Fruit fly (Drosophila melanogaster) whole organism, embryonic: ENCODE measurements around the gene kri.

Experiments
- Awh ChIP-seq: fragments of 200-800 bp; sonication (Bioruptor generic); IDR thresholded peaks from 2 replicates; pipeline ENCODE4, ENCODE4 v1.3.6; 2022; ENCODE audit warnings: missing biosample characterization, missing genetic modification characterization
- CG10321 ChIP-seq: fragments of 200-800 bp; sonication (Bioruptor generic); IDR thresholded peaks from 2 replicates; pipeline ENCODE4 v1.3.6; 2022; ENCODE audit warnings: missing biosample characterization, missing genetic modification characterization
- CG10979 ChIP-seq: fragments of 200-800 bp; sonication (Bioruptor generic); optimal IDR thresholded peaks from 2 replicates; lab custom pipeline; 2018; ENCODE audit warnings: missing biosample characterization, mild to moderate bottlenecking, missing genetic modification characterization, moderate library complexity
- CG12219 ChIP-seq: fragments of 200-800 bp; sonication (Bioruptor generic); optimal IDR thresholded peaks from 3 replicates; lab custom pipeline; 2018; ENCODE audit warnings: missing biosample characterization, mild to moderate bottlenecking, missing genetic modification characterization
- CG12391 ChIP-seq: fragments of 200-800 bp; sonication (Bioruptor generic); optimal IDR thresholded peaks from 3 replicates; lab custom pipeline; 2018; ENCODE audit warnings: missing biosample characterization, mild to moderate bottlenecking, missing genetic modification characterization, moderate library complexity
- CG12942 ChIP-seq: fragments of 200-800 bp; sonication (Bioruptor generic); optimal IDR thresholded peaks from 3 replicates; lab custom pipeline; 2016; ENCODE audit warnings: missing biosample characterization, missing genetic modification characterization
- CG13287 ChIP-seq: fragments of 200-800 bp; sonication (Bioruptor generic); IDR thresholded peaks from 2 replicates; pipeline ENCODE4 v1.3.6; 2022; ENCODE audit warnings: missing biosample characterization, missing genetic modification characterization; ENCODE audit not compliant: partially characterized antibody
- CG14441 ChIP-seq: fragments of 200-800 bp; sonication (Bioruptor generic); IDR thresholded peaks from 2 replicates; pipeline ENCODE4 v1.3.6; 2022; ENCODE audit warnings: missing biosample characterization, missing genetic modification characterization
- CG15514 ChIP-seq: fragments of 200-800 bp; sonication (Bioruptor generic); optimal IDR thresholded peaks from 3 replicates; lab custom pipeline; 2017; ENCODE audit warnings: missing biosample characterization, missing genetic modification characterization, mild to moderate bottlenecking, moderate library complexity, missing genetic modification reagents
- CG1647 ChIP-seq: fragments of 200-800 bp; sonication (Bioruptor generic); optimal IDR thresholded peaks from 3 replicates; lab custom pipeline; 2016; ENCODE audit warnings: missing biosample characterization, missing genetic modification characterization
- CG17568 ChIP-seq: fragments of 200-800 bp; sonication (Bioruptor generic); optimal IDR thresholded peaks from 2 replicates; lab custom pipeline; 2018; ENCODE audit warnings: missing biosample characterization, mild to moderate bottlenecking, missing genetic modification characterization, moderate library complexity
- CG32532 ChIP-seq: fragments of 200-800 bp; sonication (Bioruptor generic); IDR thresholded peaks from 2 replicates; pipeline ENCODE4 v1.3.6; 2022; ENCODE audit warnings: missing biosample characterization, missing genetic modification characterization
- CG34376 ChIP-seq: fragments of 200-800 bp; sonication (Bioruptor generic); optimal IDR thresholded peaks from 2 replicates; lab custom pipeline; 2018; ENCODE audit warnings: missing biosample characterization, mild to moderate bottlenecking, missing genetic modification characterization
- CG42726 ChIP-seq: fragments of 200-800 bp; sonication (Bioruptor generic); IDR thresholded peaks from 2 replicates; pipeline ENCODE4 v1.3.6; 2022; ENCODE audit warnings: missing biosample characterization, missing genetic modification characterization; ENCODE audit not compliant: partially characterized antibody
- CG7271 ChIP-seq: fragments of 200-800 bp; sonication (Bioruptor generic); optimal IDR thresholded peaks from 2 replicates; lab custom pipeline; 2018; ENCODE audit warnings: missing biosample characterization, mild to moderate bottlenecking, missing genetic modification characterization, moderate library complexity
- CG7372 ChIP-seq: fragments of 200-800 bp; sonication (Bioruptor generic); IDR thresholded peaks from 2 replicates; pipeline ENCODE4 v1.3.6; 2022; ENCODE audit warnings: missing biosample characterization, missing genetic modification characterization
- CG9609 ChIP-seq: fragments of 200-800 bp; sonication (Bioruptor generic); optimal IDR thresholded peaks from 3 replicates; lab custom pipeline; 2016; ENCODE audit warnings: missing biosample characterization, missing genetic modification characterization
- CHES-1-like ChIP-seq: fragments of 200-800 bp; sonication (Bioruptor generic); optimal IDR thresholded peaks from 2 replicates; lab custom pipeline; 2016; ENCODE audit warnings: missing biosample characterization, missing genetic modification characterization
- Camta ChIP-seq: fragments of 200-800 bp; sonication (Bioruptor generic); optimal IDR thresholded peaks from 2 replicates; lab custom pipeline; 2016; ENCODE audit warnings: missing biosample characterization, missing genetic modification characterization
- Deaf1 ChIP-seq: fragments of 200-800 bp; optimal IDR thresholded peaks from 3 replicates; lab custom pipeline; 2019; ENCODE audit warnings: missing biosample characterization, mild to moderate bottlenecking, missing genetic modification characterization, moderate library complexity
- Fer2 ChIP-seq: fragments of 200-800 bp; sonication (Bioruptor generic); optimal IDR thresholded peaks from 2 replicates; lab custom pipeline; 2018; ENCODE audit warnings: missing biosample characterization, mild to moderate bottlenecking, missing genetic modification characterization, moderate library complexity
- Fer3 ChIP-seq: fragments of 200-800 bp; sonication (Bioruptor generic); optimal IDR thresholded peaks from 2 replicates; lab custom pipeline; 2018; ENCODE audit warnings: missing biosample characterization, mild to moderate bottlenecking, missing genetic modification characterization, moderate library complexity
- Hmr ChIP-seq: fragments of 200-800 bp; sonication (Bioruptor generic); optimal IDR thresholded peaks from 3 replicates; lab custom pipeline; 2017; ENCODE audit warnings: mild to moderate bottlenecking, missing biosample characterization, missing genetic modification reagents, missing genetic modification characterization
- Hr3 ChIP-seq: fragments of 200-800 bp; sonication (Bioruptor generic); optimal IDR thresholded peaks from 3 replicates; lab custom pipeline; 2016; ENCODE audit warnings: missing biosample characterization, missing genetic modification characterization
- Hr78 ChIP-seq, 2 experiments: fragments of 200-800 bp in 1 of 2; fragments of >200 bp in 1 of 2; sonication (Bioruptor generic) in 1 of 2; optimal IDR thresholded peaks; 2 replicates each; lab custom pipeline; 2017 to 2019; ENCODE audit warnings: missing biosample characterization in 2 of 2, missing genetic modification characterization in 2 of 2, mild to moderate bottlenecking in 1 of 2, moderate library complexity in 1 of 2
- NK7.1 ChIP-seq: fragments of 200-800 bp; sonication (Bioruptor generic); optimal IDR thresholded peaks from 3 replicates; lab custom pipeline; 2016; ENCODE audit warnings: missing biosample characterization, missing genetic modification characterization
- Neu2 ChIP-seq: fragments of 200-800 bp; sonication (Bioruptor generic); optimal IDR thresholded peaks from 3 replicates; lab custom pipeline; 2016; ENCODE audit warnings: missing biosample characterization, missing genetic modification characterization, borderline replicate concordance
- NfI ChIP-seq: fragments of 200-800 bp; sonication (Bioruptor generic); optimal IDR thresholded peaks from 3 replicates; lab custom pipeline; 2018; ENCODE audit warnings: missing biosample characterization, mild to moderate bottlenecking, missing genetic modification characterization, moderate library complexity
- Oaz ChIP-seq: fragments of 200-800 bp; sonication (Bioruptor generic); IDR thresholded peaks from 2 replicates; pipeline ENCODE4 v1.3.6; 2022; ENCODE audit warnings: missing biosample characterization, missing genetic modification characterization
- Opbp ChIP-seq: fragments of 200-800 bp; sonication (Bioruptor generic); IDR thresholded peaks from 3 replicates; pipeline ENCODE4 v1.3.6; 2022; ENCODE audit warnings: missing biosample characterization, missing genetic modification characterization; ENCODE audit not compliant: partially characterized antibody
- bowl ChIP-seq: fragments of 200-800 bp; sonication (Bioruptor generic); IDR thresholded peaks from 2 replicates; pipeline ENCODE4 v1.3.6; 2022; ENCODE audit warnings: missing biosample characterization, missing genetic modification characterization
- btn ChIP-seq: fragments of 200-800 bp; sonication (Bioruptor generic); optimal IDR thresholded peaks from 2 replicates; lab custom pipeline; 2016; ENCODE audit warnings: missing biosample characterization, missing genetic modification characterization
- caup ChIP-seq: fragments of 200-800 bp; sonication (Bioruptor generic); optimal IDR thresholded peaks from 3 replicates; lab custom pipeline; 2017; ENCODE audit warnings: missing biosample characterization, mild to moderate bottlenecking, missing genetic modification characterization, moderate library complexity; ENCODE audit not compliant: severe bottlenecking
- chif ChIP-seq, 2 experiments: fragments of 200-800 bp; sonication (Bioruptor generic); optimal IDR thresholded peaks; 3 replicates each; lab custom pipeline; 2016; ENCODE audit warnings: missing biosample characterization in 2 of 2, missing genetic modification characterization in 2 of 2
- chn ChIP-seq: fragments of 200-800 bp; sonication (Bioruptor generic); optimal IDR thresholded peaks from 2 replicates; lab custom pipeline; 2016; ENCODE audit warnings: missing biosample characterization, missing genetic modification characterization
- en ChIP-seq: fragments of 200-800 bp; sonication (Bioruptor generic); optimal IDR thresholded peaks from 2 replicates; lab custom pipeline; 2016; ENCODE audit warnings: missing biosample characterization, missing genetic modification characterization
- fd3F ChIP-seq: fragments of 200-800 bp; sonication (Bioruptor generic); optimal IDR thresholded peaks from 2 replicates; lab custom pipeline; 2018; ENCODE audit warnings: missing biosample characterization, mild to moderate bottlenecking, missing genetic modification characterization, moderate library complexity
- lola ChIP-seq, 3 experiments: fragments of >200 bp in 2 of 3; fragments of 200-800 bp in 1 of 3; sonication (Bioruptor generic) in 1 of 3; optimal IDR thresholded peaks; 2 replicates each; lab custom pipeline; 2017 to 2019; ENCODE audit warnings: missing biosample characterization in 3 of 3, missing genetic modification characterization in 3 of 3, mild to moderate bottlenecking in 1 of 3, moderate library complexity in 1 of 3
- peb ChIP-seq: fragments of 200-800 bp; sonication (Bioruptor generic); IDR thresholded peaks from 2 replicates; pipeline ENCODE4 v1.3.6; 2022; ENCODE audit warnings: missing biosample characterization, missing genetic modification characterization
- pho ChIP-seq: fragments of 200-800 bp; sonication (Bioruptor generic); optimal IDR thresholded peaks from 2 replicates; lab custom pipeline; 2016; ENCODE audit warnings: missing biosample characterization, missing genetic modification characterization
- pita ChIP-seq: fragments of 200-800 bp; sonication (Bioruptor generic); optimal IDR thresholded peaks from 2 replicates; lab custom pipeline; 2017; ENCODE audit warnings: missing biosample characterization, mild to moderate bottlenecking, missing genetic modification characterization
- pnt ChIP-seq: fragments of 200-800 bp; sonication (Bioruptor generic); optimal IDR thresholded peaks from 3 replicates; lab custom pipeline; 2016; ENCODE audit warnings: missing biosample characterization, missing genetic modification characterization
- prd ChIP-seq, 3 experiments: fragments of >200 bp in 2 of 3; fragments of 200-800 bp in 1 of 3; sonication (Bioruptor generic) in 1 of 3; optimal IDR thresholded peaks in 2 of 3; IDR thresholded peaks in 1 of 3; 2 replicates in 2 of 3; 3 replicates in 1 of 3; pipeline versions ENCODE4 v1.3.6 to Lab custom; 2017 to 2022; ENCODE audit warnings: missing biosample characterization in 1 of 3, missing genetic modification characterization in 1 of 3
- salm ChIP-seq: fragments of 200-800 bp; sonication (Bioruptor generic); optimal IDR thresholded peaks from 2 replicates; lab custom pipeline; 2018; ENCODE audit warnings: missing biosample characterization, mild to moderate bottlenecking, missing genetic modification characterization
- sens ChIP-seq: fragments of 200-800 bp; sonication (Bioruptor generic); peaks from one replicate; lab custom pipeline; 2016; ENCODE audit warnings: missing biosample characterization, missing genetic modification characterization
- tll ChIP-seq, 2 experiments: fragments of 200-800 bp in 1 of 2; fragments of >200 bp in 1 of 2; sonication (Bioruptor generic) in 1 of 2; optimal IDR thresholded peaks; 2 replicates each; lab custom pipeline; 2017 to 2019; ENCODE audit warnings: missing biosample characterization in 2 of 2, missing genetic modification characterization in 2 of 2, mild to moderate bottlenecking in 1 of 2, moderate library complexity in 1 of 2
- toy ChIP-seq: fragments of 200-800 bp; sonication (Bioruptor generic); IDR thresholded peaks from 2 replicates; pipeline ENCODE4 v1.3.6; 2022; ENCODE audit warnings: missing biosample characterization, missing genetic modification characterization
- yki ChIP-seq: fragments of >200 bp; optimal IDR thresholded peaks from 3 replicates; lab custom pipeline; 2018

kri gene

dm6 chr3L:5823763-5824445 lies 13.1 kb downstream of the kri start (continued):
- TF ChIP-seq chif (GFP tag; optimal IDR thresholded peaks at IDR 0.05; lab: Kevin White, UChicago), result peak; percentile 83 to 86
- TF ChIP-seq peb (GFP tag; lab: Robert Waterston, UW), result no peak
- peak; percentile 82 for TF ChIP-seq Camta
- peak; percentile 66 for TF ChIP-seq CG15514 (GFP tag; lab: Kevin White, UChicago)
- TF ChIP-seq Fer2 (tag; lab: Kevin White, UChicago), result peak; percentile 40
- peak; percentile 79 for TF ChIP-seq caup (GFP tag; lab: Kevin White, UChicago)
- no peak for TF ChIP-seq CG34376 (GFP tag; lab: Kevin White, UChicago)
- peak; percentile 29 for TF ChIP-seq fd3F
- TF ChIP-seq sens, result peak; percentile 92
- no peak for TF ChIP-seq bowl (GFP tag; lab: Robert Waterston, UW)
- no peak for TF ChIP-seq prd (optimal IDR thresholded peaks at IDR 0.05; lab: Kevin White, UChicago)
- peak; percentile 30; the same call in 1 of the 3 replicates for TF ChIP-seq prd (GFP tag; IDR thresholded peaks at IDR 0.05; lab: Robert Waterston, UW)
- TF ChIP-seq pho (GFP tag; lab: Kevin White, UChicago), result peak; percentile 52
- peak; percentile 71 for TF ChIP-seq chn
- TF ChIP-seq Hr78 (GFP tag; optimal IDR thresholded peaks at IDR 0.05; lab: Kevin White, UChicago), result peak in 1 of 2 experiments; percentile 14
- TF ChIP-seq tll (GFP tag; optimal IDR thresholded peaks at IDR 0.05; lab: Kevin White, UChicago), result peak in 1 of 2 experiments; percentile 76
- TF ChIP-seq Hmr (GFP tag; lab: Kevin White, UChicago), result peak; percentile 70
- peak; percentile 90 for TF ChIP-seq btn (GFP tag; lab: Kevin White, UChicago)
- TF ChIP-seq en (GFP tag; lab: Kevin White, UChicago), result peak; percentile 76
- peak in 1 of 3 experiments; percentile 82 for TF ChIP-seq lola (GFP tag; optimal IDR thresholded peaks at IDR 0.05; lab: Kevin White, UChicago)
- TF ChIP-seq CG9609 (GFP tag; lab: Kevin White, UChicago), result peak; percentile 81
- TF ChIP-seq salm (tag; lab: Kevin White, UChicago), result peak; percentile 74
- TF ChIP-seq Oaz (GFP tag; lab: Robert Waterston, UW), result no peak
- TF ChIP-seq CG12942 (GFP tag; lab: Kevin White, UChicago), result peak; percentile 84
- TF ChIP-seq pnt, result peak; percentile 64
- no peak for TF ChIP-seq NK7.1 (GFP tag; lab: Kevin White, UChicago)
- peak; percentile 39; the same call in 1 of the 2 replicates for TF ChIP-seq CG14441 (GFP tag; lab: Robert Waterston, UW)
- peak; percentile 76 for TF ChIP-seq Fer3
- TF ChIP-seq CG17568 (GFP tag; lab: Kevin White, UChicago), result peak; percentile 89
- no peak for TF ChIP-seq CG7372 (GFP tag; lab: Robert Waterston, UW)
- TF ChIP-seq Opbp (GFP tag; lab: Robert Waterston, UW), result no peak
- no peak for TF ChIP-seq CG13287 (GFP tag; lab: Robert Waterston, UW)
- no peak for TF ChIP-seq toy (GFP tag; lab: Robert Waterston, UW)
- TF ChIP-seq NfI (GFP tag; lab: Kevin White, UChicago), result peak; percentile 57
- peak; percentile 55 for TF ChIP-seq Neu2
- peak; percentile 78 for TF ChIP-seq CG1647 (GFP tag; lab: Kevin White, UChicago)
- peak; percentile 73 for TF ChIP-seq CG12391 (tag; lab: Kevin White, UChicago)
- peak; percentile 63 for TF ChIP-seq Hr3 (GFP tag; lab: Kevin White, UChicago)
- TF ChIP-seq CG10321, result peak; percentile 18; the same call in 1 of the 2 replicates
- TF ChIP-seq yki (lab: Kevin White, UChicago), result no peak
- TF ChIP-seq CG32532, result 0 out of 2 replicates have a peak, but pooled peaks have one; percentile 26
- peak; percentile 85 for TF ChIP-seq CG7271 (tag; lab: Kevin White, UChicago)
- TF ChIP-seq CG12219 (GFP tag; lab: Kevin White, UChicago), result peak; percentile 80
- peak; percentile 78 for TF ChIP-seq CG10979 (tag; lab: Kevin White, UChicago)
- TF ChIP-seq Awh (GFP tag; lab: Robert Waterston, UW), result peak; percentile 74
- no peak for TF ChIP-seq pita (GFP tag; lab: Kevin White, UChicago)
- TF ChIP-seq CHES-1-like, result peak; percentile 81
- peak; percentile 40 for TF ChIP-seq Deaf1 (tag; lab: Kevin White, UChicago)
- TF ChIP-seq CG42726 (GFP tag; lab: Robert Waterston, UW), result no peak
